Fruit fly (Drosophila melanogaster): ENCODE data around the gene CG18273.
A peak's percentile ranks its signal among the peaks of the same experiment; 100 is the strongest.

The CG18273 gene

DNA sequence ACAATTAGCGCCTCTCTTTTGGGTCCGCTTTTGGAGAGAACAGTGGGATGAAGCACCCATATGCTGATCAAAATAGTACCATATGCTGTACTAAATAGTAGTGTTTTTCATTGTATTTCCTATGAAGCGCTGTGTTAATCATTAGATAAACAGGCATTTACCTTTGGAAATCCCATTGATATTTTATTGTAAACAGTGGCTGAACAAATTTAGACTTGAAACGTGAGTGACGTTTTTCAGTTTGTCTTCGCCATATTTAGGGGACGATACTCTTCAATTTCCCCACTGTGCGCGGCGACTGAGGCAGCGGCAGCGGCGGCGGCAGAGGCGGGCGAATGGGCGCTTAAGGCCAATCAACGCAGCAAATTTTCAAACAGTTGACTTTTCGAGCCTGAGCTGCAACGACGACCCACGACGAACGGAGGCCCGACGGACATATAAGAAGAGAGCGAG lies 12.2 kb upstream of the CG18273 start (continued):
- TF ChIP-seq Dip2 (GFP tag; IDR thresholded peaks at IDR 0.05) (peak; percentile 39; the same call in 1 of the 2 replicates), Atf-2 (GFP tag; optimal IDR thresholded peaks at IDR 0.05) (peak; percentile 73), peb (GFP tag; IDR thresholded peaks at IDR 0.05) (0 out of 2 replicates have a peak, but pooled peaks have one; percentile 25), D (optimal IDR thresholded peaks at IDR 0.05) (no peak), D (GFP tag; optimal IDR thresholded peaks at IDR 0.05) (peak; percentile 71), abd-A (tag; optimal IDR thresholded peaks at IDR 0.05) (peak; percentile 76), CG18262 (tag; optimal IDR thresholded peaks at IDR 0.05) (peak; percentile 75), CG2678 (tag; optimal IDR thresholded peaks at IDR 0.05) (peak; percentile 93), B-H2 (GFP tag; optimal IDR thresholded peaks at IDR 0.05) (peak; percentile 86), hkb (optimal IDR thresholded peaks at IDR 0.05) (no peak), hkb (GFP tag; IDR thresholded peaks at IDR 0.05) (peak; percentile 79), TFAM (GFP tag; optimal IDR thresholded peaks at IDR 0.05) (no peak), Ets97D (GFP tag; optimal IDR thresholded peaks at IDR 0.05) (peak; percentile 9), CG6791 (GFP tag; IDR thresholded peaks at IDR 0.05; ENCODE audit: partially characterized antibody) (no peak), CG7928 (GFP tag; optimal IDR thresholded peaks at IDR 0.05) (peak; percentile 47), CG16779 (GFP tag; IDR thresholded peaks at IDR 0.05) (no peak), pfk (GFP tag; optimal IDR thresholded peaks at IDR 0.05) (peak; percentile 45), vvl (GFP tag; IDR thresholded peaks at IDR 0.05) (peak; percentile 74), cwo (GFP tag; optimal IDR thresholded peaks at IDR 0.05) (peak; percentile 88), CG42726 (GFP tag; IDR thresholded peaks at IDR 0.05; ENCODE audit: partially characterized antibody) (no peak), GATAe (GFP tag; conservative IDR thresholded peaks at IDR 0.05) (peak; percentile 13; the same call in 1 of the 2 replicates), mld (GFP tag; IDR thresholded peaks at IDR 0.05; ENCODE audit: partially characterized antibody) (no peak), CG10462 (GFP tag; optimal IDR thresholded peaks at IDR 0.05) (peak; percentile 33), CG11560 (tag; IDR thresholded peaks at IDR 0.05) (peak; percentile 50; the same call in 1 of the 3 replicates), tll (GFP tag; optimal IDR thresholded peaks at IDR 0.05) (no peak), CG3726 (GFP tag; IDR thresholded peaks at IDR 0.05) (no peak), jumu (GFP tag; optimal IDR thresholded peaks at IDR 0.05) (peak; percentile 67), aop (GFP tag; IDR thresholded peaks at IDR 0.05) (no peak), CG17186 (GFP tag; optimal IDR thresholded peaks at IDR 0.05) (peak; percentile 5), CG6683 (GFP tag; optimal IDR thresholded peaks at IDR 0.05) (peak; percentile 80), crc (GFP tag; optimal IDR thresholded peaks at IDR 0.05) (peak; percentile 67), ftz-f1 (GFP tag; optimal IDR thresholded peaks at IDR 0.05) (peak; percentile 29), CG2202 (tag; optimal IDR thresholded peaks at IDR 0.05) (peak; percentile 52), CG17802 (tag; optimal IDR thresholded peaks at IDR 0.05) (no peak), CG4404 (GFP tag; IDR thresholded peaks at IDR 0.05) (peak; percentile 52; the same call in 1 of the 2 replicates), CG3163 (GFP tag; optimal IDR thresholded peaks at IDR 0.05) (peak; percentile 63), CG32532 (GFP tag; IDR thresholded peaks at IDR 0.05) (peak; percentile 73), CG12155 (GFP tag; optimal IDR thresholded peaks at IDR 0.05) (peak; percentile 65), CoRest (tag; optimal IDR thresholded peaks at IDR 0.05) (peak; percentile 87), CG6254 (GFP tag; optimal IDR thresholded peaks at IDR 0.05) (peak; percentile 9), Hmx (GFP tag; optimal IDR thresholded peaks at IDR 0.05) (peak; percentile 57), CG34224 (GFP tag; IDR thresholded peaks at IDR 0.05; ENCODE audit: partially characterized antibody) (no peak), Eip74EF (GFP tag; optimal IDR thresholded peaks at IDR 0.05) (peak in 1 of 2 experiments; percentile 84), ap (GFP tag; IDR thresholded peaks at IDR 0.05) (no peak), so (GFP tag; IDR thresholded peaks at IDR 0.05) (peak; percentile 85; the same call in 2 of the 3 replicates), CG11504 (tag; optimal IDR thresholded peaks at IDR 0.05) (no peak), Dad (GFP tag; optimal IDR thresholded peaks at IDR 0.05) (peak; percentile 66), Hr78 (GFP tag; optimal IDR thresholded peaks at IDR 0.05) (peak in 1 of 2 experiments; percentile 11), CG9727 (GFP tag; optimal IDR thresholded peaks at IDR 0.05) (peak; percentile 82), CG9437 (GFP tag; optimal IDR thresholded peaks at IDR 0.05) (peak; percentile 65)

Measured in whole organism, embryonic.